Fruit fly (Drosophila melanogaster): Measurements from ENCODE around the gene CG8478.

CG8478 gene

dm6 chr3R:9768884-9769283 is 5.4 kb downstream of the CG8478 start, which contains the start of gene MED6:
MED6 (minus strand) TSS chr3R:9768984.
- TF ChIP-seq CG8159 (tag; optimal IDR thresholded peaks at IDR 0.05) (no peak), CG15710 (tag; optimal IDR thresholded peaks at IDR 0.05) (no peak), CG32121 (GFP tag; IDR thresholded peaks at IDR 0.05) (no peak), CG9948 (tag; optimal IDR thresholded peaks at IDR 0.05) (no peak), CG34367 (tag; optimal IDR thresholded peaks at IDR 0.05) (no peak), Pif1B (GFP tag; optimal IDR thresholded peaks at IDR 0.05) (no peak), CG17806 (tag; optimal IDR thresholded peaks at IDR 0.05) (no peak), CG4496 (GFP tag; IDR thresholded peaks at IDR 0.05) (no peak), CG8301 (tag; optimal IDR thresholded peaks at IDR 0.05) (no peak), rn (GFP tag; IDR thresholded peaks at IDR 0.05) (no peak), CG12605 (GFP tag; IDR thresholded peaks at IDR 0.05) (no peak)

DNA sequence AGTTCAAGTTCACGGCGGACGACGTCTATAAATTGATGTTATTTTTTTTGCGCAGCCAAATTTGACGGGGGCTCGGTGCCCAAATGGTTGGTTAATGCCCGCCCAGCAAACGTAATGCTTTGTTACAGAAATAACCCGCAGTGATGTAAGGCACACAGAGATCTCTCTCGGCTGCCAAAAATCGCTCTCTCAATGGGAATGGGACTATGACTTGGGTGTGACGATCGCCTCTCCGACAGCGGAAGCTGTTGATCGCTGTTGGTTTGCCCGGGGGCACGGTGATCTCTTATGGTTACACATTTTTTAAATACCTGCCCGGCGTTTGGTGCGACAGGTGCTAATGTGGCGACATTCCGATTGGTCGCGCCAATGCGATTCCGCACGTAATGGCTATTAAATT is 6.7 kb downstream of the CG8478 start:
- TF ChIP-seq Ets98B (GFP tag; IDR thresholded peaks at IDR 0.05) (no peak), CG4496 (GFP tag; IDR thresholded peaks at IDR 0.05) (no peak), CG10348 (GFP tag; IDR thresholded peaks at IDR 0.05) (no peak), Snoo (tag; optimal IDR thresholded peaks at IDR 0.05) (no peak), CG32121 (GFP tag; IDR thresholded peaks at IDR 0.05) (peak; percentile 46; the same call in 1 of the 2 replicates)

dm6 chr3R:9771519-9771972 is 8.1 kb downstream of the CG8478 start, which contains the start of gene CG9471:
CG9471 (minus strand) TSS chr3R:9771542.
- TF ChIP-seq CG12605 (GFP tag; IDR thresholded peaks at IDR 0.05) (peak; percentile 94), D1 (tag; optimal IDR thresholded peaks at IDR 0.05) (no peak), CG34367 (tag; optimal IDR thresholded peaks at IDR 0.05) (peak; percentile 89), CG17806 (tag; optimal IDR thresholded peaks at IDR 0.05) (peak; percentile 93), CG13204 (GFP tag; optimal IDR thresholded peaks at IDR 0.05) (no peak), CG14655 (GFP tag; optimal IDR thresholded peaks at IDR 0.05) (no peak), Snoo (tag; optimal IDR thresholded peaks at IDR 0.05) (peak; percentile 92), CG15710 (tag; optimal IDR thresholded peaks at IDR 0.05) (peak; percentile 91), Ets98B (GFP tag; IDR thresholded peaks at IDR 0.05) (peak; percentile 95), Pif1A (GFP tag; optimal IDR thresholded peaks at IDR 0.05) (peak; percentile 95), Pif1B (GFP tag; optimal IDR thresholded peaks at IDR 0.05) (peak; percentile 93), CG8301 (tag; optimal IDR thresholded peaks at IDR 0.05) (peak; percentile 91), CG8159 (tag; optimal IDR thresholded peaks at IDR 0.05) (peak; percentile 91), CG32121 (GFP tag; IDR thresholded peaks at IDR 0.05) (peak; percentile 91), CG10348 (GFP tag; IDR thresholded peaks at IDR 0.05) (peak; percentile 59), rn (GFP tag; IDR thresholded peaks at IDR 0.05) (peak; percentile 82), gl (tag; optimal IDR thresholded peaks at IDR 0.05) (peak; percentile 77), EcR (GFP tag; optimal IDR thresholded peaks at IDR 0.05) (peak; percentile 25), CG9948 (tag; optimal IDR thresholded peaks at IDR 0.05) (peak; percentile 89), CG4496 (GFP tag; IDR thresholded peaks at IDR 0.05) (peak; percentile 97), fd96Ca (GFP tag; IDR thresholded peaks at IDR 0.05) (peak; percentile 42; the same call in 1 of the 3 replicates)

dm6 chr3R:9774147-9774546 is 10.7 kb downstream of the CG8478 start, which contains the start of gene Whamy:
Whamy (minus strand) TSS chr3R:9774419.
- TF ChIP-seq CG34367 (tag; optimal IDR thresholded peaks at IDR 0.05) (no peak), CG4496 (GFP tag; IDR thresholded peaks at IDR 0.05) (no peak), Snoo (tag; optimal IDR thresholded peaks at IDR 0.05) (no peak), CG8301 (tag; optimal IDR thresholded peaks at IDR 0.05) (no peak), CG32121 (GFP tag; IDR thresholded peaks at IDR 0.05) (no peak), fd96Ca (GFP tag; IDR thresholded peaks at IDR 0.05) (no peak), CG15710 (tag; optimal IDR thresholded peaks at IDR 0.05) (no peak), D1 (tag; optimal IDR thresholded peaks at IDR 0.05) (no peak), gl (tag; optimal IDR thresholded peaks at IDR 0.05) (no peak), Pif1A (GFP tag; optimal IDR thresholded peaks at IDR 0.05) (no peak), rn (GFP tag; IDR thresholded peaks at IDR 0.05) (no peak)

DNA sequence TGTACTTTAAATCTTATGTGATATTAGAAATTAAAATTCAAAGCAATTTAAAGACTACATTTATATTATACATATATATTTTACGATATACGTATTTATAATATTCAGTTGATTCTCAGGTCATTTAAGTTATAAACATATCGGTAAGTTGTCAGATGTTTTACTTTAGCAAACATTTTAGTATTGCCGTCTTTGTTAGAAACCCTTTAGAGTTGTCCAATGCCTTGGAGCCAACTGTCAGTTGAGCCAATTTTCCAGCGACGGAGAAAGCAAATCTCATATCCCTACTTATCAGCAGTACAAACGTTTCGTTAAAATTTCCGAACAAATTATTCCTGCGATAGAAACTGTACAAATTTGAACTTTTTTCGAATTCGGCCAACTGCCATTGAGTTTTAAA is 11.4 kb downstream of the CG8478 start, which contains the start of gene topi:
topi (plus strand) TSS at position 301 of the 400 bp plus-strand sequence.
- TF ChIP-seq Pif1B (GFP tag; optimal IDR thresholded peaks at IDR 0.05) (no peak), CG10348 (GFP tag; IDR thresholded peaks at IDR 0.05) (no peak), CG4496 (GFP tag; IDR thresholded peaks at IDR 0.05) (no peak), CG8159 (tag; optimal IDR thresholded peaks at IDR 0.05) (no peak), gl (tag; optimal IDR thresholded peaks at IDR 0.05) (no peak), Pif1A (GFP tag; optimal IDR thresholded peaks at IDR 0.05) (no peak), CG12605 (GFP tag; IDR thresholded peaks at IDR 0.05) (no peak), Ets98B (GFP tag; IDR thresholded peaks at IDR 0.05) (no peak), CG15710 (tag; optimal IDR thresholded peaks at IDR 0.05) (no peak), CG32121 (GFP tag; IDR thresholded peaks at IDR 0.05) (no peak)

DNA sequence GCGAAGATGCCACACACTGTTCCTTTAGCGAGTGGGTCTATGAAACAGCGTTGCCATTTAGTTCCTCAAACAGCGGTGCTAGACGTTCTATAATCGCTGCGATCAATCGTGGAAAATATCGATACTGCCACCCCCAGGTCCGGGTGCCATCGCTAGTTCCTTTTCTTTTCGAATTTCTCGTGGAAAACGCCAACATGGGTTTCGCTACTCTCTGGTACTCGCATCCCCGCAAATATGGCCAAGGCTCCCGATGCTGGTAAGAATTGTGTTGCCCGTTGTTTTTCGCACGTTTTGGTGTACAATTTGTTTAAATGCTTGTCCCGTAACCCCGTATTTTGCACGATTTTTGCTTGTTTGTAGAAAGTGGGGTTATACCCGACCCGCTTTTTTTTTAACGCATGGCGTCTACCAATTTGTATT is 14.5 kb downstream of the CG8478 start, which contains the start of gene RpS29:
RpS29 (plus strand) TSS at position 102 of the 420 bp plus-strand sequence.
- no peak for TF ChIP-seq CG10348 (GFP tag; IDR thresholded peaks at IDR 0.05)
- peak; percentile 38; the same call in 1 of the 2 replicates for TF ChIP-seq rn (GFP tag; IDR thresholded peaks at IDR 0.05)
- peak; percentile 41 for TF ChIP-seq CG8159 (tag; optimal IDR thresholded peaks at IDR 0.05)
- no peak for TF ChIP-seq CG9948 (tag; optimal IDR thresholded peaks at IDR 0.05)
- peak; percentile 22 for TF ChIP-seq EcR (GFP tag; optimal IDR thresholded peaks at IDR 0.05)
- TF ChIP-seq Pif1A (GFP tag; optimal IDR thresholded peaks at IDR 0.05) = no peak
- peak; percentile 16 for TF ChIP-seq CG8301 (tag; optimal IDR thresholded peaks at IDR 0.05)
- no peak for TF ChIP-seq CG13204 (GFP tag; optimal IDR thresholded peaks at IDR 0.05)
- TF ChIP-seq gl (tag; optimal IDR thresholded peaks at IDR 0.05) = peak; percentile 17
- TF ChIP-seq CG4496 (GFP tag; IDR thresholded peaks at IDR 0.05) = peak; percentile 78; the same call in 2 of the 3 replicates
- TF ChIP-seq CG32121 (GFP tag; IDR thresholded peaks at IDR 0.05) = peak; percentile 26; the same call in 1 of the 2 replicates
- peak; percentile 57 for TF ChIP-seq Ets98B (GFP tag; IDR thresholded peaks at IDR 0.05)
- no peak for TF ChIP-seq D1 (tag; optimal IDR thresholded peaks at IDR 0.05)
- TF ChIP-seq CG12605 (GFP tag; IDR thresholded peaks at IDR 0.05) = peak; percentile 26; the same call in 1 of the 2 replicates
- peak; percentile 64 for TF ChIP-seq Snoo (tag; optimal IDR thresholded peaks at IDR 0.05)
- no peak for TF ChIP-seq CG14655 (GFP tag; optimal IDR thresholded peaks at IDR 0.05)
- peak; percentile 54; the same call in 1 of the 3 replicates for TF ChIP-seq fd96Ca (GFP tag; IDR thresholded peaks at IDR 0.05)
- TF ChIP-seq CG17806 (tag; optimal IDR thresholded peaks at IDR 0.05) = no peak
- TF ChIP-seq CG15710 (tag; optimal IDR thresholded peaks at IDR 0.05) = peak; percentile 17
- TF ChIP-seq Pif1B (GFP tag; optimal IDR thresholded peaks at IDR 0.05) = no peak
- peak; percentile 30 for TF ChIP-seq CG34367 (tag; optimal IDR thresholded peaks at IDR 0.05)
